Worm (Caenorhabditis elegans) whole organism, young adult: Measurements from ENCODE around the gene R02C2.1.

Source experiments
- F55B11.4 ChIP-seq: sonication (generic microtip); optimal IDR thresholded peaks from 2 replicates; lab custom pipeline; 2016; ENCODE audit warnings: missing compliant biosample characterization, missing genetic modification characterization, borderline replicate concordance; ENCODE audit not compliant: insufficient read depth
- ama-1 ChIP-seq, 3 experiments: fragments of 150-350 bp in 1 of 3; sonication (generic microtip) in 2 of 3; optimal IDR thresholded peaks; 2 replicates each; lab custom pipeline; 2014 to 2018; ENCODE audit warnings: missing biosample characterization in 2 of 3, missing genetic modification characterization in 2 of 3, missing genetic modification reagents in 2 of 3
- bed-2 ChIP-seq: fragments of 200-800 bp; sonication (Bioruptor generic); IDR thresholded peaks from 2 replicates; pipeline ENCODE4 v1.3.6; 2022; ENCODE audit warnings: missing genetic modification reagents, missing genetic modification characterization, missing compliant biosample characterization
- cebp-1 ChIP-seq, 2 experiments: fragments of 200-800 bp in 1 of 2; sonication (Bioruptor generic) in 1 of 2; sonication (generic microtip) in 1 of 2; IDR thresholded peaks in 1 of 2; optimal IDR thresholded peaks in 1 of 2; 2 replicates each; pipeline versions ENCODE4 v1.3.6 to Lab custom; 2017 to 2022; ENCODE audit warnings: missing compliant biosample characterization in 2 of 2, missing genetic modification characterization in 2 of 2, mild to moderate bottlenecking in 1 of 2, missing genetic modification reagents in 1 of 2, moderate library complexity in 1 of 2
- hmg-20 ChIP-seq: fragments of 200-800 bp; sonication (Bioruptor generic); IDR thresholded peaks from 2 replicates; pipeline ENCODE4 v1.3.6; 2022; ENCODE audit warnings: missing genetic modification reagents, missing genetic modification characterization, missing compliant biosample characterization
- lin-40 ChIP-seq: sonication (generic microtip); optimal IDR thresholded peaks from 2 replicates; lab custom pipeline; 2016; ENCODE audit warnings: missing genetic modification characterization, mild to moderate bottlenecking, missing compliant biosample characterization, missing genotype, missing genetic modification reagents
- ztf-22 ChIP-seq: fragments of 200-800 bp; sonication (Bioruptor generic); optimal IDR thresholded peaks from 2 replicates; lab custom pipeline; 2018; ENCODE audit warnings: mild to moderate bottlenecking, missing genetic modification characterization, moderate library complexity, missing compliant biosample characterization
- ztf-3 ChIP-seq: fragments of 200-800 bp; sonication (Bioruptor generic); optimal IDR thresholded peaks from 2 replicates; lab custom pipeline; 2018; ENCODE audit warnings: mild to moderate bottlenecking, missing genetic modification characterization, missing compliant biosample characterization

DNA sequence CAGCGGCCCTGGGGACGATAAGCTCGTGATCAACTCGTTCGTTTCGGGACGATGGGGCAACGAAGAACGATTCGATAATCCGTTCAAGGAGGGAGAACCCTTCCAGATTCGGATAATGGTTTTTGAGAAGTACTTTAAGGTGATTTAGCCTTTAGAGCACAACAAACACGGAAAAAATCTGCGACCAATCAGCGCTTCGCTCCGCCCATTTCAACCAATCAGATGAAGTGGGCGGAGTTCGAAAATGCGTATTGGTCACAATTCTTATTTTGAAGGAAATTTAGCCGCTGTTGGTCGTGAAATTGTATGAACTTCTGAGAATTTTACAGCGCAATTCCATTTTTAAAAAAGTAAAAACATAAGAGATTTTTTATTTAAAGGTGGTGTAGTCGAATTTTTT lies 31.2 kb downstream of the R02C2.1 start:
- TF ChIP-seq ztf-3 = no peak
- no peak for TF ChIP-seq hmg-20 (GFP tag; lab: Robert Waterston, UW)
- no peak for TF ChIP-seq ztf-22 (GFP tag; lab: Kevin White, UChicago)
- no peak for TF ChIP-seq F55B11.4 (tag; lab: Kevin White, UChicago)
- TF ChIP-seq ama-1 (optimal IDR thresholded peaks at IDR 0.05; lab: Kevin White, UChicago) = no peak
- TF ChIP-seq ama-1 (GFP tag; optimal IDR thresholded peaks at IDR 0.05; lab: Kevin White, UChicago) = no peak
- TF ChIP-seq cebp-1 (GFP tag; IDR thresholded peaks at IDR 0.05; lab: Robert Waterston, UW) = no peak
- TF ChIP-seq cebp-1 (tag; optimal IDR thresholded peaks at IDR 0.05; lab: Kevin White, UChicago) = no peak
- no peak for TF ChIP-seq lin-40 (tag; lab: Kevin White, UChicago)
- TF ChIP-seq bed-2 (GFP tag; lab: Robert Waterston, UW) = no peak
